Fruit fly (Drosophila melanogaster): ENCODE data around the gene PolA2.

DNA sequence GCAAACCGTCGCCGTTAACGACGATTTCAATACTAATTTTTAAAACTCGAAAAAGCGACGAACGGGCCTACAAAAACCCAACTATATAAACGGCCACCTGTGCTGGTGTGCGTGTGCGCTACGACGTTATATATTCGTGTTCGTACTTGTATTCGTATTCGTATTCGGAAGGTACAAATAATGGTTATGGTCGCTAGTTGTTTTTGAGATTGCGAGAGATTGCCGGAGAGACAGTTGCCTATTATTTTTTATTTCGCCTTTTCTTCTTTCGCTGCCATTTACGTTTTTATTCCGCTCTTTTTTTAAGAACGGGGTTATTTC lies 42.8 kb downstream of the PolA2 start:
- no peak for TF ChIP-seq Dbx (GFP tag; IDR thresholded peaks at IDR 0.05)
- no peak for TF ChIP-seq tx (GFP tag; optimal IDR thresholded peaks at IDR 0.05)
- no peak for TF ChIP-seq Mad (GFP tag; optimal IDR thresholded peaks at IDR 0.05)
- no peak for TF ChIP-seq disco-r (GFP tag; optimal IDR thresholded peaks at IDR 0.05)
- no peak for TF ChIP-seq CG4282 (GFP tag; optimal IDR thresholded peaks at IDR 0.05)
- no peak for TF ChIP-seq Hr78 (GFP tag; optimal IDR thresholded peaks at IDR 0.05)
- TF ChIP-seq CG4328 (GFP tag; optimal IDR thresholded peaks at IDR 0.05) = no peak
- no peak for TF ChIP-seq CG3847 (GFP tag; IDR thresholded peaks at IDR 0.05)
- TF ChIP-seq ttk (GFP tag; IDR thresholded peaks at IDR 0.05) = no peak
- TF ChIP-seq Poxn (GFP tag; IDR thresholded peaks at IDR 0.05) = no peak
- TF ChIP-seq CG13123 (GFP tag; optimal IDR thresholded peaks at IDR 0.05) = no peak

Data from whole organism, embryonic.